Fruit fly (Drosophila melanogaster): ENCODE data around the gene CG17193.

DNA sequence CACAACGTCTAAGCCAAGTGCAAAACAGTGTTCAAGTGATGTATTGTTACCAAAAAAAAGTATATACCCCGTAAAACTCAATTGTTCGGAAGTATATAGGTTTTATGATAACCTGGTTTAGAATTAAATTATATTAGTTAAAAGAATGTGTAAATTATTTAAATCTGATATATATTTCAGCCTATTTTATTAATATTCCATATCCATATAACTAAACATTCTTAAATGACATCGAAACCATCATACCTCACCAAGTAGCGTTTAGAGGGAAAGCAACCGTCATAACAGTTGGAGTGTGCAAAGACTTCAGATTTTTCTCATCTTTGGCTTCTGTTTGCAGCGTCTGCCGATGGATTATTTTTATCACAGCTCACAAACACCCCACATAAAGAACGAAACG is 56.4 kb downstream of the CG17193 start:
- peak; percentile 44 for TF ChIP-seq woc (GFP tag; optimal IDR thresholded peaks at IDR 0.05)
- peak; percentile 86 for TF ChIP-seq OdsH (GFP tag; optimal IDR thresholded peaks at IDR 0.05)
- no peak for TF ChIP-seq Myc (optimal IDR thresholded peaks at IDR 0.05)
- no peak for TF ChIP-seq Vsx2 (GFP tag; optimal IDR thresholded peaks at IDR 0.05; ENCODE audit: partially characterized antibody)
- TF ChIP-seq brk (GFP tag; optimal IDR thresholded peaks at IDR 0.05): peak; percentile 81
- TF ChIP-seq CG9705 (GFP tag; optimal IDR thresholded peaks at IDR 0.05): peak; percentile 52
- TF ChIP-seq Abd-B (GFP tag; optimal IDR thresholded peaks at IDR 0.05): no peak
- TF ChIP-seq fru (GFP tag; optimal IDR thresholded peaks at IDR 0.05): peak; percentile 68

Data from whole organism, wandering third instar larva.